Worm (Caenorhabditis elegans): ENCODE data around the gene srh-100.

srh-100 gene

ce11 chrII:3682770-3683234 is 31.7 kb downstream of the srh-100 start, which contains the start of gene F19B10.1:
F19B10.1 (plus strand) TSS chrII:3683184.
- no peak for TF ChIP-seq med-1 (GFP tag; optimal IDR thresholded peaks at IDR 0.05; ENCODE audit: insufficient read depth)

- no peak for TF ChIP-seq cog-1 (tag; optimal IDR thresholded peaks at IDR 0.05)
- TF ChIP-seq ref-1 (GFP tag; conservative IDR thresholded peaks at IDR 0.05), result no peak
- no peak for TF ChIP-seq klf-2 (GFP tag; conservative IDR thresholded peaks at IDR 0.05)
- no peak for TF ChIP-seq ztf-23 (GFP tag; IDR thresholded peaks at IDR 0.05)
- no peak for TF ChIP-seq flt-1 (GFP tag; IDR thresholded peaks at IDR 0.05)
- TF ChIP-seq tab-1 (GFP tag; IDR thresholded peaks at IDR 0.05), result no peak
- no peak for TF ChIP-seq med-1 (GFP tag; optimal IDR thresholded peaks at IDR 0.05; ENCODE audit: insufficient read depth)
- TF ChIP-seq ztf-29 (GFP tag; IDR thresholded peaks at IDR 0.05), result no peak
- no peak for TF ChIP-seq T22C8.4 (GFP tag; IDR thresholded peaks at IDR 0.05)
Observed at ce11 chrII:3681365-3682083, 33.0 kb downstream of the srh-100 start, which contains the start of gene F19B10.10. F19B10.10 (minus strand) TSS chrII:3681415.

DNA sequence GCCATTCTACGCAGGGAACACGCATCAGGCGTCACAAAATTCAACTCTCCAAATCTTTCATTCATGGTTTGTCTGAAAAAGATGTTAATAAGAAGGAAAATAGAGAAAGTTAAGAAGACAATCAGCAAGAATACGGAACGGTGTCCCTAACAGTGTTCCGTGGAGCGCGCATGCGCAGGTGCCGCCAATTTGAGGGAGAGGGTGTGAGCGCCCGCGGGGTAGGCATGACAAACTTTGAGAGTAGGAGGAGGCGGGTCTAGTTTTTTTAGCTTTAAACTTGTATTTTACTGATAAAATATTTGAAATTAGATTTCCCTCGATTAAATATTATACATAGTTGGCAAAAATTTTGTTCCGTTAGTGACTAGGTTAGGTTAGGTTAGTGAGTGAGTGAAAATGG is 34.1 kb downstream of the srh-100 start:
- TF ChIP-seq med-1 (GFP tag; optimal IDR thresholded peaks at IDR 0.05; ENCODE audit: insufficient read depth) (no peak), T22C8.4 (GFP tag; IDR thresholded peaks at IDR 0.05) (no peak), flt-1 (GFP tag; IDR thresholded peaks at IDR 0.05) (no peak), cog-1 (tag; optimal IDR thresholded peaks at IDR 0.05) (no peak), tab-1 (GFP tag; IDR thresholded peaks at IDR 0.05) (no peak), ref-1 (GFP tag; conservative IDR thresholded peaks at IDR 0.05) (no peak), ztf-23 (GFP tag; IDR thresholded peaks at IDR 0.05) (no peak), ztf-29 (GFP tag; IDR thresholded peaks at IDR 0.05) (no peak), klf-2 (GFP tag; conservative IDR thresholded peaks at IDR 0.05) (no peak)

- TF ChIP-seq ztf-23 (GFP tag; IDR thresholded peaks at IDR 0.05) (no peak), T22C8.4 (GFP tag; IDR thresholded peaks at IDR 0.05) (no peak), klf-2 (GFP tag; conservative IDR thresholded peaks at IDR 0.05) (no peak), med-1 (GFP tag; optimal IDR thresholded peaks at IDR 0.05; ENCODE audit: insufficient read depth) (no peak), ref-1 (GFP tag; conservative IDR thresholded peaks at IDR 0.05) (no peak)
Observed at ce11 chrII:3678978-3679377, 35.5 kb downstream of the srh-100 start.

- TF ChIP-seq cog-1 (tag; optimal IDR thresholded peaks at IDR 0.05), result no peak
- no peak for TF ChIP-seq klf-2 (GFP tag; conservative IDR thresholded peaks at IDR 0.05)
- TF ChIP-seq flt-1 (GFP tag; IDR thresholded peaks at IDR 0.05), result no peak
- no peak for TF ChIP-seq ztf-29 (GFP tag; IDR thresholded peaks at IDR 0.05)
- no peak for TF ChIP-seq T22C8.4 (GFP tag; IDR thresholded peaks at IDR 0.05)
- TF ChIP-seq ref-1 (GFP tag; conservative IDR thresholded peaks at IDR 0.05), result no peak
- TF ChIP-seq ztf-23 (GFP tag; IDR thresholded peaks at IDR 0.05), result no peak
- no peak for TF ChIP-seq med-1 (GFP tag; optimal IDR thresholded peaks at IDR 0.05; ENCODE audit: insufficient read depth)
- no peak for TF ChIP-seq tab-1 (GFP tag; IDR thresholded peaks at IDR 0.05)
Observed at ce11 chrII:3675176-3675575, 39.3 kb downstream of the srh-100 start, which contains the start of gene F19B10.2. F19B10.2 (plus strand) TSS chrII:3675476.

- no peak for TF ChIP-seq flt-1 (GFP tag; IDR thresholded peaks at IDR 0.05)
- TF ChIP-seq ref-1 (GFP tag; conservative IDR thresholded peaks at IDR 0.05), result no peak
- no peak for TF ChIP-seq T22C8.4 (GFP tag; IDR thresholded peaks at IDR 0.05)
- no peak for TF ChIP-seq ztf-23 (GFP tag; IDR thresholded peaks at IDR 0.05)
- TF ChIP-seq tab-1 (GFP tag; IDR thresholded peaks at IDR 0.05), result no peak
- TF ChIP-seq ztf-29 (GFP tag; IDR thresholded peaks at IDR 0.05), result no peak
- TF ChIP-seq med-1 (GFP tag; optimal IDR thresholded peaks at IDR 0.05; ENCODE audit: insufficient read depth), result no peak
- TF ChIP-seq cog-1 (tag; optimal IDR thresholded peaks at IDR 0.05), result no peak
- no peak for TF ChIP-seq klf-2 (GFP tag; conservative IDR thresholded peaks at IDR 0.05)
Observed at ce11 chrII:3673493-3673892, 41.0 kb downstream of the srh-100 start, which contains the start of gene sea-1. sea-1 (minus strand) TSS chrII:3673593.

DNA sequence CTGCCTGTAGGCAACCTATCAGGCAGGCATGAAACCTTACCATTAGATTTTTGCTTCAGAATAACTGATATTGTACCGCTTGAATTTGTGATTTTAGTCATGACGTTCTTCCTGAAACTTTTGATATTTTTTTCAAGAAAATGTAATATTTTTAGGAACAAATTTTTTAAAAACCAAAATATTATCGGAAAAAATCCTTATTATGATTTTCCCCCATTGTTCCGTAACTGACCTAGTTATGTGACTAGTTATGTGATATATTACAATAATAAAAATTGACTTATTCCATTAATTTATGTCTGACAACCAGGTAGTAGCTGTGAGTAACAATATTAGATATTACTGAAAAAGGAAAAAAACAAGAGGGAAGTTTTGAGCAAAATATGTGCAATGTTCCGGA is 43.5 kb downstream of the srh-100 start, which contains the start of gene srx-98:
Gene srx-98, minus strand, starts transcription at position 101 of the 400 bp plus-strand sequence.
- TF ChIP-seq cog-1 (tag; optimal IDR thresholded peaks at IDR 0.05) (no peak), klf-2 (GFP tag; conservative IDR thresholded peaks at IDR 0.05) (no peak), ztf-23 (GFP tag; IDR thresholded peaks at IDR 0.05) (no peak), med-1 (GFP tag; optimal IDR thresholded peaks at IDR 0.05; ENCODE audit: insufficient read depth) (no peak), T22C8.4 (GFP tag; IDR thresholded peaks at IDR 0.05) (no peak), tab-1 (GFP tag; IDR thresholded peaks at IDR 0.05) (no peak), ztf-29 (GFP tag; IDR thresholded peaks at IDR 0.05) (no peak), ref-1 (GFP tag; conservative IDR thresholded peaks at IDR 0.05) (no peak), flt-1 (GFP tag; IDR thresholded peaks at IDR 0.05) (no peak)

DNA sequence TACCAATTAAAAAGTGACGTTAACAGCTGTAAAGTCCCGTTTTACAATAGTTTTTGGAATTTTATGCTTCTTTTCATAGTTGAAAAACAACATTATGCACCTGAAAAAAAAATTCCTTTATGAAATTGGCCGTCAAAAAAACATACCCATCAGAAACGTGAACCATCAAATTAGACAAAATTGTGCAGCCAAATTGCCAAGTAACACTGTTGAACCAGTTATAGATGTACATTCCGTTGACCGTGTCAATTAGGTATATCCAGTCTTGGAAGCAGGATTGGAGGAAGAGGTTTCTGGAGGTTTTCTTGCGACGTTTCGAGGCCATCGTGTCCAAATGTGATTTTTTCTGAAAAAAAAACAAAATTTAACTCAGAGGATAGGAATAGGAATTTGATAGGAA is 45.2 kb downstream of the srh-100 start, which contains the start of gene srx-97:
Gene srx-97, minus strand, starts transcription at position 101 of the 400 bp plus-strand sequence.
- TF ChIP-seq ztf-23 (GFP tag; IDR thresholded peaks at IDR 0.05) (no peak), med-1 (GFP tag; optimal IDR thresholded peaks at IDR 0.05; ENCODE audit: insufficient read depth) (no peak), flt-1 (GFP tag; IDR thresholded peaks at IDR 0.05) (no peak), ref-1 (GFP tag; conservative IDR thresholded peaks at IDR 0.05) (no peak), T22C8.4 (GFP tag; IDR thresholded peaks at IDR 0.05) (no peak), ztf-29 (GFP tag; IDR thresholded peaks at IDR 0.05) (no peak), klf-2 (GFP tag; conservative IDR thresholded peaks at IDR 0.05) (no peak), cog-1 (tag; optimal IDR thresholded peaks at IDR 0.05) (no peak), tab-1 (GFP tag; IDR thresholded peaks at IDR 0.05) (no peak)

DNA sequence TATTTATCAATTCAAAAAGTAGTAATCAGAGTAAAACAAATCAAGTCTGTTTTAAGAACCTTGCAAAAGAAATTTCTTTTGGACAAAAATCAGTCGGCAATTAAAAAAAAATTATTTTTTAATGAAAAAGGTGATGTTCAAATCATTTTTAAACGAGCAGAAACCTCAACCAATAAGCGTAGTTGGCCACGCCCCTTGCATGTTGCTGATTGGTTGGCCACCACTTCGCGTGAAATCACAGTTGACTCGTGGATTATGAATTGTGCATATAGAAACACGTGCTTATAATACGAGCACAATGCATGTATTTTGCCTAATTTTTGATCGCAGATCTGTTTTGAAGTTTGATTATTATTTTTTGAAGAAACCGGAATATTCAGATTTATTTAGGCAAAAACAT is 49.3 kb downstream of the srh-100 start:
- TF ChIP-seq med-1 (GFP tag; optimal IDR thresholded peaks at IDR 0.05; ENCODE audit: insufficient read depth) (no peak), klf-2 (GFP tag; conservative IDR thresholded peaks at IDR 0.05) (no peak), ztf-29 (GFP tag; IDR thresholded peaks at IDR 0.05) (no peak), cog-1 (tag; optimal IDR thresholded peaks at IDR 0.05) (no peak), ztf-23 (GFP tag; IDR thresholded peaks at IDR 0.05) (no peak), T22C8.4 (GFP tag; IDR thresholded peaks at IDR 0.05) (no peak), tab-1 (GFP tag; IDR thresholded peaks at IDR 0.05) (no peak), ref-1 (GFP tag; conservative IDR thresholded peaks at IDR 0.05) (no peak)

Measured in whole organism, midembryonic.